Fruit fly (Drosophila melanogaster) whole organism, embryonic: ENCODE results near the gene CG31797.
A peak's percentile ranks its signal among the peaks of the same experiment; 100 is the strongest.

Source experiments
- CG10267 ChIP-seq: fragments of 200-800 bp; sonication (Bioruptor generic); optimal IDR thresholded peaks from 2 replicates; lab custom pipeline; 2018; ENCODE audit warnings: missing biosample characterization, mild to moderate bottlenecking, missing genetic modification characterization, moderate library complexity
- CG12391 ChIP-seq: fragments of 200-800 bp; sonication (Bioruptor generic); optimal IDR thresholded peaks from 3 replicates; lab custom pipeline; 2018; ENCODE audit warnings: missing biosample characterization, mild to moderate bottlenecking, missing genetic modification characterization, moderate library complexity
- CG12659 ChIP-seq: fragments of 200-800 bp; sonication (Bioruptor generic); optimal IDR thresholded peaks from 3 replicates; lab custom pipeline; 2017; ENCODE audit warnings: mild to moderate bottlenecking, missing biosample characterization, missing genetic modification reagents, missing genetic modification characterization
- CG14050 ChIP-seq: fragments of 200-800 bp; sonication (Bioruptor generic); IDR thresholded peaks from 3 replicates; pipeline ENCODE4 v1.3.6; 2022; ENCODE audit warnings: missing biosample characterization, missing genetic modification characterization
- CG14667 ChIP-seq: fragments of 200-800 bp; sonication (Bioruptor generic); IDR thresholded peaks from 2 replicates; pipeline ENCODE4 v1.3.6; 2022; ENCODE audit warnings: missing biosample characterization, missing genetic modification characterization
- CG17186 ChIP-seq: fragments of 200-800 bp; sonication (Bioruptor generic); optimal IDR thresholded peaks from 3 replicates; lab custom pipeline; 2017; ENCODE audit warnings: missing biosample characterization, missing genetic modification reagents, missing genetic modification characterization
- CG17568 ChIP-seq: fragments of 200-800 bp; sonication (Bioruptor generic); optimal IDR thresholded peaks from 2 replicates; lab custom pipeline; 2018; ENCODE audit warnings: missing biosample characterization, mild to moderate bottlenecking, missing genetic modification characterization, moderate library complexity
- CG18262 ChIP-seq: fragments of 200-800 bp; optimal IDR thresholded peaks from 3 replicates; lab custom pipeline; 2019; ENCODE audit warnings: missing biosample characterization, mild to moderate bottlenecking, missing genetic modification characterization, moderate library complexity
- CG2712 ChIP-seq: fragments of 200-800 bp; optimal IDR thresholded peaks from 3 replicates; lab custom pipeline; 2019; ENCODE audit warnings: missing biosample characterization, mild to moderate bottlenecking, missing genetic modification characterization, moderate library complexity
- CG2875 ChIP-seq: fragments of 200-800 bp; sonication (Bioruptor generic); optimal IDR thresholded peaks from 2 replicates; lab custom pipeline; 2017; ENCODE audit warnings: missing biosample characterization, mild to moderate bottlenecking, missing genetic modification characterization, missing genetic modification reagents
- CG32772 ChIP-seq: fragments of 200-800 bp; sonication (Bioruptor generic); IDR thresholded peaks from 2 replicates; pipeline ENCODE4 v1.3.6; 2022; ENCODE audit warnings: missing biosample characterization, missing genetic modification characterization
- CG4424 ChIP-seq: fragments of 200-800 bp; sonication (Bioruptor generic); optimal IDR thresholded peaks from 3 replicates; lab custom pipeline; 2016; ENCODE audit warnings: missing biosample characterization, missing genetic modification characterization
- CG4617 ChIP-seq: fragments of 200-800 bp; sonication (Bioruptor generic); optimal IDR thresholded peaks from 3 replicates; lab custom pipeline; 2016; ENCODE audit warnings: missing biosample characterization, missing genetic modification characterization, borderline replicate concordance
- CG5953 ChIP-seq: fragments of 200-800 bp; sonication (Bioruptor generic); IDR thresholded peaks from 2 replicates; pipeline ENCODE4 v1.3.6; 2022; ENCODE audit warnings: missing biosample characterization, missing genetic modification characterization
- CG6683 ChIP-seq: fragments of 200-800 bp; sonication (Bioruptor generic); optimal IDR thresholded peaks from 2 replicates; lab custom pipeline; 2017; ENCODE audit warnings: missing biosample characterization, mild to moderate bottlenecking, missing genetic modification characterization, missing genetic modification reagents
- CG7556 ChIP-seq: fragments of 200-800 bp; sonication (Bioruptor generic); optimal IDR thresholded peaks from 2 replicates; lab custom pipeline; 2017; ENCODE audit warnings: missing biosample characterization, mild to moderate bottlenecking, missing genetic modification characterization
- CG8388 ChIP-seq: fragments of 200-800 bp; sonication (Bioruptor generic); optimal IDR thresholded peaks from 2 replicates; lab custom pipeline; 2019; ENCODE audit warnings: missing biosample characterization, mild to moderate bottlenecking, missing genetic modification characterization, moderate library complexity
- CG8924 ChIP-seq: fragments of 200-800 bp; optimal IDR thresholded peaks from 3 replicates; lab custom pipeline; 2019; ENCODE audit warnings: missing biosample characterization, mild to moderate bottlenecking, missing genetic modification characterization, moderate library complexity
- CG8944 ChIP-seq: fragments of 200-800 bp; sonication (Bioruptor generic); optimal IDR thresholded peaks from 3 replicates; lab custom pipeline; 2016; ENCODE audit warnings: missing biosample characterization, missing genetic modification characterization
- CG9609 ChIP-seq: fragments of 200-800 bp; sonication (Bioruptor generic); optimal IDR thresholded peaks from 3 replicates; lab custom pipeline; 2016; ENCODE audit warnings: missing biosample characterization, missing genetic modification characterization
- CG9727 ChIP-seq: fragments of 200-800 bp; sonication (Bioruptor generic); optimal IDR thresholded peaks from 3 replicates; lab custom pipeline; 2017; ENCODE audit warnings: missing biosample characterization, mild to moderate bottlenecking, missing genetic modification characterization
- CoRest ChIP-seq: fragments of 200-800 bp; sonication (Bioruptor generic); optimal IDR thresholded peaks from 3 replicates; lab custom pipeline; 2018; ENCODE audit warnings: missing biosample characterization, mild to moderate bottlenecking, missing genetic modification characterization, moderate library complexity
- Dfd ChIP-seq, 2 experiments: fragments of >200 bp; optimal IDR thresholded peaks; 2 replicates each; lab custom pipeline; 2017; ENCODE audit warnings: missing biosample characterization in 2 of 2, missing genetic modification characterization in 2 of 2
- Eip74EF ChIP-seq, 2 experiments: fragments of 200-800 bp in 1 of 2; fragments of >200 bp in 1 of 2; sonication (Bioruptor generic) in 1 of 2; optimal IDR thresholded peaks; 2 replicates each; lab custom pipeline; 2017 to 2019; ENCODE audit warnings: missing biosample characterization in 2 of 2, missing genetic modification characterization in 2 of 2, mild to moderate bottlenecking in 1 of 2, moderate library complexity in 1 of 2
- Gug ChIP-seq: fragments of 200-800 bp; sonication (Bioruptor generic); IDR thresholded peaks from 4 replicates; pipeline ENCODE4 v1.3.6; 2022; ENCODE audit warnings: missing biosample characterization, missing genetic modification characterization
- HLH3B ChIP-seq: fragments of 200-800 bp; sonication (Bioruptor generic); IDR thresholded peaks from 2 replicates; pipeline ENCODE4 v1.3.6; 2022; ENCODE audit warnings: missing biosample characterization, missing genetic modification characterization
- Hmr ChIP-seq: fragments of 200-800 bp; sonication (Bioruptor generic); optimal IDR thresholded peaks from 3 replicates; lab custom pipeline; 2017; ENCODE audit warnings: mild to moderate bottlenecking, missing biosample characterization, missing genetic modification reagents, missing genetic modification characterization
- Hsf ChIP-seq: fragments of 200-800 bp; sonication (Bioruptor generic); optimal IDR thresholded peaks from 3 replicates; lab custom pipeline; 2016; ENCODE audit warnings: missing biosample characterization, missing genetic modification characterization
- Mrtf ChIP-seq: fragments of 200-800 bp; sonication (Bioruptor generic); IDR thresholded peaks from 3 replicates; pipeline ENCODE4 v1.3.6; 2022; ENCODE audit warnings: missing biosample characterization, missing genetic modification characterization
- Oaz ChIP-seq: fragments of 200-800 bp; sonication (Bioruptor generic); IDR thresholded peaks from 2 replicates; pipeline ENCODE4 v1.3.6; 2022; ENCODE audit warnings: missing biosample characterization, missing genetic modification characterization
- Sox100B ChIP-seq: fragments of 200-800 bp; sonication (Bioruptor generic); optimal IDR thresholded peaks from 3 replicates; lab custom pipeline; 2018; ENCODE audit warnings: missing biosample characterization, mild to moderate bottlenecking, missing genetic modification characterization
- ap ChIP-seq: fragments of 200-800 bp; sonication (Bioruptor generic); IDR thresholded peaks from 2 replicates; pipeline ENCODE4 v1.3.6; 2022; ENCODE audit warnings: missing biosample characterization, missing genetic modification characterization
- chm ChIP-seq: fragments of 200-800 bp; sonication (Bioruptor generic); IDR thresholded peaks from 2 replicates; pipeline ENCODE4 v1.3.6; 2022; ENCODE audit warnings: missing biosample characterization, missing genetic modification characterization
- croc ChIP-seq: fragments of 200-800 bp; sonication (Bioruptor generic); conservative IDR thresholded peaks from 3 replicates; pipeline ENCODE4 v1.3.6; 2022; ENCODE audit warnings: missing biosample characterization, missing genetic modification characterization
- dmrt99B ChIP-seq: fragments of 200-800 bp; sonication (Bioruptor generic); optimal IDR thresholded peaks from 2 replicates; lab custom pipeline; 2018; ENCODE audit warnings: missing biosample characterization, mild to moderate bottlenecking, missing genetic modification characterization, moderate library complexity
- dysf ChIP-seq: fragments of 200-800 bp; sonication (Bioruptor generic); IDR thresholded peaks from 3 replicates; pipeline ENCODE4 v1.3.6; 2022; ENCODE audit warnings: missing biosample characterization, missing genetic modification characterization
- esg ChIP-seq: fragments of 200-800 bp; sonication (Bioruptor generic); conservative IDR thresholded peaks from 2 replicates; pipeline ENCODE4 v1.3.6; 2022; ENCODE audit warnings: missing biosample characterization, missing genetic modification characterization
- gsb-n ChIP-seq: fragments of 200-800 bp; sonication (Bioruptor generic); optimal IDR thresholded peaks from 3 replicates; lab custom pipeline; 2018; ENCODE audit warnings: missing biosample characterization, mild to moderate bottlenecking, missing genetic modification characterization
- jing ChIP-seq: fragments of 200-800 bp; sonication (Bioruptor generic); optimal IDR thresholded peaks from 2 replicates; lab custom pipeline; 2018; ENCODE audit warnings: missing biosample characterization, mild to moderate bottlenecking, missing genetic modification characterization
- kah ChIP-seq: fragments of 200-800 bp; sonication (Bioruptor generic); optimal IDR thresholded peaks from 2 replicates; lab custom pipeline; 2018; ENCODE audit warnings: missing biosample characterization, mild to moderate bottlenecking, missing genetic modification characterization
- knrl ChIP-seq: fragments of 200-800 bp; sonication (Bioruptor generic); IDR thresholded peaks from 3 replicates; pipeline ENCODE4 v1.3.6; 2022; ENCODE audit warnings: missing biosample characterization, missing genetic modification characterization; ENCODE audit not compliant: partially characterized antibody
- lab ChIP-seq: fragments of 200-800 bp; sonication (Bioruptor generic); optimal IDR thresholded peaks from 3 replicates; lab custom pipeline; 2017; ENCODE audit warnings: missing biosample characterization, missing genetic modification characterization, mild to moderate bottlenecking, moderate library complexity, missing genetic modification reagents
- org-1 ChIP-seq: fragments of 200-800 bp; sonication (Bioruptor generic); optimal IDR thresholded peaks from 2 replicates; lab custom pipeline; 2017; ENCODE audit warnings: missing biosample characterization, missing genetic modification characterization
- phol ChIP-seq: fragments of 200-800 bp; sonication (Bioruptor generic); optimal IDR thresholded peaks from 3 replicates; lab custom pipeline; 2018; ENCODE audit warnings: missing biosample characterization, mild to moderate bottlenecking, missing genetic modification characterization, moderate library complexity
- row ChIP-seq: fragments of 200-800 bp; sonication (Bioruptor generic); IDR thresholded peaks from 3 replicates; pipeline ENCODE4 v1.3.6; 2022; ENCODE audit warnings: missing biosample characterization, missing genetic modification characterization
- ssp ChIP-seq: fragments of 200-800 bp; sonication (Bioruptor generic); IDR thresholded peaks from 2 replicates; pipeline ENCODE4 v1.3.6; 2022; ENCODE audit warnings: missing biosample characterization, missing genetic modification characterization
- tin ChIP-seq: fragments of 200-800 bp; sonication (Bioruptor generic); optimal IDR thresholded peaks from 3 replicates; lab custom pipeline; 2016; ENCODE audit warnings: missing biosample characterization, missing genetic modification characterization
- wor ChIP-seq: fragments of 200-800 bp; sonication (Bioruptor generic); IDR thresholded peaks from 2 replicates; pipeline ENCODE4 v1.3.6; 2022; ENCODE audit warnings: missing biosample characterization, missing genetic modification characterization
- yki ChIP-seq: fragments of >200 bp; optimal IDR thresholded peaks from 3 replicates; lab custom pipeline; 2018
- zfh1 ChIP-seq: fragments of 200-800 bp; sonication (Bioruptor generic); IDR thresholded peaks from 3 replicates; pipeline ENCODE4 v1.3.6; 2022; ENCODE audit warnings: missing biosample characterization, missing genetic modification characterization

The CG31797 gene

dm6 chr2L:19252410-19252809 lies 9.6 kb downstream of the CG31797 start (continued):
- TF ChIP-seq knrl (no peak), lab (GFP tag; lab: Kevin White, UChicago) (peak; percentile 24), CG32772 (GFP tag; lab: Robert Waterston, UW) (peak; percentile 52; the same call in 1 of the 2 replicates), Dfd (GFP tag; optimal IDR thresholded peaks at IDR 0.05; lab: Kevin White, UChicago) (no peak), org-1 (GFP tag; lab: Kevin White, UChicago) (peak; percentile 17), Hmr (peak; percentile 23), kah (GFP tag; lab: Kevin White, UChicago) (no peak), CG12391 (tag; lab: Kevin White, UChicago) (peak; percentile 44), yki (lab: Kevin White, UChicago) (no peak), croc (no peak), ssp (GFP tag; lab: Robert Waterston, UW) (peak; percentile 40; the same call in 1 of the 2 replicates), Sox100B (GFP tag; lab: Kevin White, UChicago) (peak; percentile 44), gsb-n (tag; lab: Kevin White, UChicago) (peak; percentile 55), CG12659 (peak; percentile 3), row (peak; percentile 70), CG14050 (GFP tag; lab: Robert Waterston, UW) (peak; percentile 23; the same call in 1 of the 3 replicates), CG9609 (GFP tag; lab: Kevin White, UChicago) (peak; percentile 29), CG7556 (peak; percentile 31), CG2875 (GFP tag; lab: Kevin White, UChicago) (peak; percentile 2), CG17186 (GFP tag; lab: Kevin White, UChicago) (no peak), HLH3B (GFP tag; lab: Robert Waterston, UW) (peak; percentile 77), CoRest (tag; lab: Kevin White, UChicago) (peak; percentile 31), CG8924 (tag; lab: Kevin White, UChicago) (peak; percentile 31), CG17568 (GFP tag; lab: Kevin White, UChicago) (no peak), esg (GFP tag; lab: Robert Waterston, UW) (peak; percentile 33), CG8388 (GFP tag; lab: Kevin White, UChicago) (peak; percentile 35), chm (GFP tag; lab: Robert Waterston, UW) (peak; percentile 52; the same call in 1 of the 2 replicates), Mrtf (peak; percentile 55; the same call in 1 of the 3 replicates), CG2712 (tag; lab: Kevin White, UChicago) (peak; percentile 11), Gug (peak; percentile 39; the same call in 1 of the 4 replicates), CG8944 (GFP tag; lab: Kevin White, UChicago) (peak; percentile 7), phol (tag; lab: Kevin White, UChicago) (peak; percentile 7), tin (GFP tag; lab: Kevin White, UChicago) (peak; percentile 30), dmrt99B (peak; percentile 72), CG9727 (GFP tag; lab: Kevin White, UChicago) (peak; percentile 5), CG14667 (GFP tag; lab: Robert Waterston, UW) (peak; percentile 27; the same call in 1 of the 2 replicates), Hsf (GFP tag; lab: Kevin White, UChicago) (peak; percentile 25), CG5953 (GFP tag; lab: Robert Waterston, UW) (0 out of 2 replicates have a peak, but pooled peaks have one; percentile 29), Oaz (GFP tag; lab: Robert Waterston, UW) (0 out of 2 replicates have a peak, but pooled peaks have one; percentile 9), CG4424 (GFP tag; lab: Kevin White, UChicago) (no peak), ap (GFP tag; lab: Robert Waterston, UW) (0 out of 2 replicates have a peak, but pooled peaks have one; percentile 19), wor (GFP tag; lab: Robert Waterston, UW) (peak; percentile 53), jing (peak; percentile 17), CG4617 (GFP tag; lab: Kevin White, UChicago) (no peak), dysf (GFP tag; lab: Robert Waterston, UW) (peak; percentile 53; the same call in 1 of the 3 replicates), Eip74EF (GFP tag; optimal IDR thresholded peaks at IDR 0.05; lab: Kevin White, UChicago) (peak in 1 of 2 experiments; percentile 15), CG10267 (tag; lab: Kevin White, UChicago) (no peak), CG18262 (peak; percentile 17), zfh1 (peak; percentile 63; the same call in 2 of the 3 replicates), CG6683 (GFP tag; lab: Kevin White, UChicago) (no peak)
